Fruit fly (Drosophila melanogaster) whole organism, wandering third instar larva: ENCODE results near the gene RpL23A.

Source experiments
- Dfd ChIP-seq: fragments of >200 bp; optimal IDR thresholded peaks from 2 replicates; lab custom pipeline; 2017; ENCODE audit warnings: missing biosample characterization, missing genetic modification characterization
- Hr78 ChIP-seq: fragments of >200 bp; optimal IDR thresholded peaks from 2 replicates; lab custom pipeline; 2017; ENCODE audit warnings: missing biosample characterization, missing genetic modification characterization
- Hr83 ChIP-seq: fragments of 200-300 bp; sonication (Bioruptor generic); optimal IDR thresholded peaks from 2 replicates; lab custom pipeline; 2016; ENCODE audit warnings: missing biosample characterization, mild to moderate bottlenecking, missing genetic modification characterization, moderate library complexity; ENCODE audit not compliant: poor library complexity, severe bottlenecking
- OdsH ChIP-seq: fragments of 200-800 bp; sonication (Bioruptor generic); optimal IDR thresholded peaks from 2 replicates; lab custom pipeline; 2016; ENCODE audit warnings: missing biosample characterization, mild to moderate bottlenecking, missing genetic modification characterization
- Rel ChIP-seq, 2 experiments: fragments of 200-800 bp; sonication (Bioruptor generic) in 1 of 2; optimal IDR thresholded peaks; 2 replicates in 1 of 2; 3 replicates in 1 of 2; lab custom pipeline; 2016 to 2019; ENCODE audit warnings: mild to moderate bottlenecking in 2 of 2, missing biosample characterization in 2 of 2, missing genetic modification characterization in 2 of 2, moderate library complexity in 1 of 2
- Vsx2 ChIP-seq: fragments of 200-300, 225-300 bp; sonication (Bioruptor generic); optimal IDR thresholded peaks from 2 replicates; lab custom pipeline; 2018; ENCODE audit warnings: missing biosample characterization, missing genetic modification characterization; ENCODE audit not compliant: partially characterized antibody
- h ChIP-seq: fragments of 200-800 bp; sonication (Bioruptor generic); optimal IDR thresholded peaks from 3 replicates; lab custom pipeline; 2016; ENCODE audit warnings: missing biosample characterization, mild to moderate bottlenecking, missing genetic modification characterization
- lola ChIP-seq: fragments of >200 bp; optimal IDR thresholded peaks from 2 replicates; lab custom pipeline; 2017; ENCODE audit warnings: missing biosample characterization, missing genetic modification characterization
- psq ChIP-seq: fragments of 200-800 bp; sonication (Bioruptor generic); optimal IDR thresholded peaks from 3 replicates; lab custom pipeline; 2017; ENCODE audit warnings: missing biosample characterization, mild to moderate bottlenecking, missing genetic modification characterization, moderate library complexity
- rgr ChIP-seq: fragments of 200-800 bp; sonication (Bioruptor generic); optimal IDR thresholded peaks from 3 replicates; lab custom pipeline; 2016; ENCODE audit warnings: missing biosample characterization, mild to moderate bottlenecking, missing genetic modification characterization
- sv ChIP-seq: fragments of 200-800 bp; sonication (Bioruptor generic); optimal IDR thresholded peaks from 3 replicates; lab custom pipeline; 2016; ENCODE audit warnings: missing biosample characterization, missing genetic modification characterization
- usp ChIP-seq: fragments of >200 bp; optimal IDR thresholded peaks from 2 replicates; lab custom pipeline; 2017; ENCODE audit warnings: missing biosample characterization, missing genetic modification characterization

DNA sequence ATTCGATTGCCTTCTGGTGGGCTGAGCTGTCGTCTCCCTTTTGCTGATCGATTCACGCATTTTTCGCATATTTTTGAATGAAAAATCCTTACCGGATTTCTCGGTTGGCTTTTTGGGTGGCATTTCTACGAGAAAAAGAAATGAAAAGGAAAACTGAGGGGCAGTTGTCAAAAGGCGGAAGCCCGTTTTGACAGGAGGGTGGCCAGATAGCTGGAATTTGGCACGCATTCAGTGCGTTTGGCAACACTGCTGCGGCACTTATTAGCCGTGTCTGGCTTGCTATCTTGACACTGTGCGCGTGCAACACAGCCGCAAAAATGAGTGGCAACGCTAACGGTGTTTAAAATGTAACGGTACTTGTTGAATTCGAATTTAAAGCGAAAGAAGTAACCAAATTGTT lies at the start of gene RpL23A:
- TF ChIP-seq Dfd (GFP tag; lab: Kevin White, UChicago) (no peak), rgr (GFP tag; lab: Kevin White, UChicago) (peak; percentile 96), Hr78 (GFP tag; lab: Kevin White, UChicago) (no peak), psq (GFP tag; lab: Kevin White, UChicago) (peak; percentile 84), usp (GFP tag; lab: Kevin White, UChicago) (no peak), h (GFP tag; lab: Kevin White, UChicago) (peak; percentile 92), Rel (GFP tag; optimal IDR thresholded peaks at IDR 0.05; lab: Kevin White, UChicago) (no peak), Rel (tag; optimal IDR thresholded peaks at IDR 0.05; lab: Kevin White, UChicago) (peak; percentile 70), Hr83 (GFP tag; lab: Kevin White, UChicago) (peak; percentile 97), lola (GFP tag; lab: Kevin White, UChicago) (no peak), OdsH (GFP tag; lab: Kevin White, UChicago) (peak; percentile 88), sv (GFP tag; lab: Kevin White, UChicago) (peak; percentile 95), Vsx2 (GFP tag; lab: Kevin White, UChicago) (peak; percentile 93)
